Worm (Caenorhabditis elegans) whole organism, L2 larva: Measurements from ENCODE around the gene F08F8.6.

Source experiments
- F13H6.1 ChIP-seq: sonication (generic microtip); optimal IDR thresholded peaks from 2 replicates; lab custom pipeline; 2016; ENCODE audit warnings: missing genetic modification characterization, missing compliant biosample characterization
- ZK546.5 ChIP-seq: sonication (generic microtip); optimal IDR thresholded peaks from 2 replicates; lab custom pipeline; 2017; ENCODE audit warnings: missing biosample characterization, missing genetic modification characterization
- ama-1 ChIP-seq: fragments of 150-350 bp; optimal IDR thresholded peaks from 2 replicates; lab custom pipeline; 2018; ENCODE audit warnings: inconsistent platforms
- ceh-82 ChIP-seq: fragments of 150-350 bp; optimal IDR thresholded peaks from 2 replicates; lab custom pipeline; 2014; ENCODE audit warnings: missing biosample characterization, missing genetic modification characterization
- elt-1 ChIP-seq: fragments of 150-350 bp; optimal IDR thresholded peaks from 2 replicates; lab custom pipeline; 2014; ENCODE audit warnings: missing biosample characterization, missing genetic modification characterization
- lin-13 ChIP-seq: fragments of 150-350 bp; optimal IDR thresholded peaks from 2 replicates; lab custom pipeline; 2014; ENCODE audit warnings: missing biosample characterization, missing genetic modification reagents, missing genetic modification characterization
- lsy-2 ChIP-seq, 2 experiments: fragments of 150-350 bp in 1 of 2; sonication (generic microtip) in 1 of 2; optimal IDR thresholded peaks; 2 replicates each; lab custom pipeline; 2014 to 2017; ENCODE audit warnings: missing biosample characterization in 2 of 2, missing genetic modification characterization in 2 of 2
- nhr-11 ChIP-seq: fragments of 150-350 bp; optimal IDR thresholded peaks from 2 replicates; lab custom pipeline; 2014; ENCODE audit warnings: missing biosample characterization, missing genetic modification characterization
- nhr-12 ChIP-seq: fragments of 150-350 bp; optimal IDR thresholded peaks from 2 replicates; lab custom pipeline; 2014; ENCODE audit warnings: missing biosample characterization, missing genetic modification characterization
- nhr-237 ChIP-seq: fragments of 150-350 bp; optimal IDR thresholded peaks from 2 replicates; lab custom pipeline; 2014; ENCODE audit warnings: missing biosample characterization, missing genetic modification characterization
- nhr-25 ChIP-seq: fragments of 150-350 bp; sonication (generic microtip); optimal IDR thresholded peaks from 3 replicates; lab custom pipeline; 2014; ENCODE audit warnings: missing biosample characterization, missing genetic modification characterization
- nhr-77 ChIP-seq: fragments of 150-350 bp; optimal IDR thresholded peaks from 2 replicates; lab custom pipeline; 2014; ENCODE audit warnings: missing biosample characterization, missing genetic modification characterization
- unc-62 ChIP-seq: fragments of 150-350 bp; optimal IDR thresholded peaks from 2 replicates; lab custom pipeline; 2014; ENCODE audit warnings: missing biosample characterization, missing genetic modification reagents, missing genetic modification characterization

- TF ChIP-seq nhr-25 (tag; lab: Kevin White, UChicago) (no peak), nhr-77 (tag; lab: Kevin White, UChicago) (no peak), lsy-2 (tag; optimal IDR thresholded peaks at IDR 0.05; lab: Kevin White, UChicago) (no peak), F13H6.1 (tag; lab: Kevin White, UChicago) (no peak), nhr-12 (tag; lab: Kevin White, UChicago) (no peak), ceh-82 (no peak), nhr-11 (no peak), unc-62 (GFP tag; lab: Kevin White, UChicago) (no peak), lin-13 (GFP tag; lab: Kevin White, UChicago) (no peak), ama-1 (no peak), nhr-237 (tag; lab: Kevin White, UChicago) (no peak), ZK546.5 (no peak), elt-1 (no peak)
These were observed 40.2 kb downstream of the F08F8.6 start, which contains the start of gene tbp-1 for ce11 chrIII:7383733-7384132.
